Worm (Caenorhabditis elegans): Measurements from ENCODE around the gene ZK154.4.

ZK154.4 gene

ce11 chrX:7791802-7792201, 9.6 kb upstream of the ZK154.4 start:
- TF ChIP-seq fos-1 (tag; optimal IDR thresholded peaks at IDR 0.05) (peak; percentile 76), egl-5 (tag; optimal IDR thresholded peaks at IDR 0.05) (no peak), pqm-1 (tag; optimal IDR thresholded peaks at IDR 0.05) (no peak), lin-39 (tag; optimal IDR thresholded peaks at IDR 0.05) (peak; percentile 38), snpc-4 (tag; optimal IDR thresholded peaks at IDR 0.05) (peak; percentile 37), sea-2 (GFP tag; optimal IDR thresholded peaks at IDR 0.05) (no peak), nhr-11 (tag; optimal IDR thresholded peaks at IDR 0.05) (peak; percentile 74), nfya-1 (tag; optimal IDR thresholded peaks at IDR 0.05; ENCODE audit: insufficient read depth) (peak; percentile 72), hmg-11 (tag; optimal IDR thresholded peaks at IDR 0.05) (peak; percentile 11), lin-15B (tag; optimal IDR thresholded peaks at IDR 0.05) (peak; percentile 3), jun-1 (tag; optimal IDR thresholded peaks at IDR 0.05) (peak; percentile 57)

ce11 chrX:7787885-7788353, 5.7 kb upstream of the ZK154.4 start, which contains the start of gene ZK154.5:
TSS of gene ZK154.5 (minus strand) at chrX:7787935.
- TF ChIP-seq lin-15B (tag; optimal IDR thresholded peaks at IDR 0.05) (peak; percentile 29), nhr-28 (tag; optimal IDR thresholded peaks at IDR 0.05) (no peak), ZK546.5 (tag; optimal IDR thresholded peaks at IDR 0.05) (no peak), elt-2 (tag; optimal IDR thresholded peaks at IDR 0.05) (peak; percentile 37), daf-12 (tag; optimal IDR thresholded peaks at IDR 0.05) (no peak), hmg-11 (tag; optimal IDR thresholded peaks at IDR 0.05) (peak; percentile 62), pqm-1 (tag; optimal IDR thresholded peaks at IDR 0.05) (peak; percentile 6), ceh-28 (tag; optimal IDR thresholded peaks at IDR 0.05) (peak; percentile 45), zag-1 (tag; optimal IDR thresholded peaks at IDR 0.05) (no peak), nfya-1 (tag; optimal IDR thresholded peaks at IDR 0.05; ENCODE audit: insufficient read depth) (peak; percentile 51), nhr-25 (tag; optimal IDR thresholded peaks at IDR 0.05) (peak; percentile 43), pha-4 (tag; optimal IDR thresholded peaks at IDR 0.05) (peak; percentile 72), nhr-43 (tag; optimal IDR thresholded peaks at IDR 0.05; ENCODE audit: poor library complexity, severe bottlenecking) (peak; percentile 13), egl-27 (tag; optimal IDR thresholded peaks at IDR 0.05) (no peak), nhr-23 (tag; optimal IDR thresholded peaks at IDR 0.05) (peak; percentile 43), lin-39 (tag; optimal IDR thresholded peaks at IDR 0.05) (peak; percentile 53)

ce11 chrX:7781827-7782226, 388 bp downstream of the ZK154.4 start:
- no peak for TF ChIP-seq pqm-1 (tag; optimal IDR thresholded peaks at IDR 0.05)
- no peak for TF ChIP-seq fos-1 (tag; optimal IDR thresholded peaks at IDR 0.05)
- TF ChIP-seq elt-3 (tag; optimal IDR thresholded peaks at IDR 0.05) = no peak

ce11 chrX:7779527-7780033, 2.6 kb downstream of the ZK154.4 start, which contains the start of gene ZK154.1:
TSS of gene ZK154.1 (plus strand) at chrX:7779577.
- TF ChIP-seq ceh-28 (tag; optimal IDR thresholded peaks at IDR 0.05) = no peak
- TF ChIP-seq R02D3.7 (tag; optimal IDR thresholded peaks at IDR 0.05) = no peak
- no peak for TF ChIP-seq nhr-28 (tag; optimal IDR thresholded peaks at IDR 0.05)
- no peak for TF ChIP-seq nhr-76 (tag; optimal IDR thresholded peaks at IDR 0.05)
- TF ChIP-seq nhr-67 (tag; optimal IDR thresholded peaks at IDR 0.05) = no peak
- no peak for TF ChIP-seq ztf-11 (tag; optimal IDR thresholded peaks at IDR 0.05)
- no peak for TF ChIP-seq ZK546.5 (tag; optimal IDR thresholded peaks at IDR 0.05)
- no peak for TF ChIP-seq snpc-4 (tag; optimal IDR thresholded peaks at IDR 0.05)
- TF ChIP-seq nhr-11 (tag; optimal IDR thresholded peaks at IDR 0.05) = no peak
- no peak for TF ChIP-seq nhr-43 (tag; optimal IDR thresholded peaks at IDR 0.05; ENCODE audit: poor library complexity, severe bottlenecking)

ce11 chrX:7778786-7779185, 3.4 kb downstream of the ZK154.4 start:
- no peak for TF ChIP-seq nhr-12 (tag; optimal IDR thresholded peaks at IDR 0.05)
- no peak for TF ChIP-seq lin-15B (tag; optimal IDR thresholded peaks at IDR 0.05)
- peak; percentile 67 for TF ChIP-seq nhr-25 (tag; optimal IDR thresholded peaks at IDR 0.05)
- no peak for TF ChIP-seq unc-62 (GFP tag; optimal IDR thresholded peaks at IDR 0.05)
- TF ChIP-seq tbx-2 (tag; optimal IDR thresholded peaks at IDR 0.05) = no peak
- no peak for TF ChIP-seq fos-1 (tag; optimal IDR thresholded peaks at IDR 0.05)
- no peak for TF ChIP-seq pha-4 (tag; optimal IDR thresholded peaks at IDR 0.05)
- TF ChIP-seq elt-3 (tag; optimal IDR thresholded peaks at IDR 0.05) = peak in 1 of 3 experiments; percentile 13
- no peak for TF ChIP-seq hmg-11 (tag; optimal IDR thresholded peaks at IDR 0.05)

Data from whole organism, L3 larva.